Fruit fly (Drosophila melanogaster) whole organism, adult: Measurements from ENCODE around the gene RabGGTb.

Source experiments
- CG11617 ChIP-seq: fragments of 200-800 bp; sonication (Bioruptor generic); optimal IDR thresholded peaks from 2 replicates; lab custom pipeline; 2017; ENCODE audit warnings: mild to moderate bottlenecking, missing biosample characterization, missing genetic modification reagents, missing genetic modification characterization
- CG12768 ChIP-seq: fragments of 200-800 bp; sonication (Bioruptor generic); optimal IDR thresholded peaks from 2 replicates; lab custom pipeline; 2017; ENCODE audit warnings: missing biosample characterization, missing genetic modification characterization, mild to moderate bottlenecking, moderate library complexity, missing genetic modification reagents
- CG1620 ChIP-seq: fragments of 200-800 bp; sonication (Bioruptor generic); optimal IDR thresholded peaks from 2 replicates; lab custom pipeline; 2016; ENCODE audit warnings: missing biosample characterization, missing genetic modification characterization
- CG33017 ChIP-seq: fragments of 200-800 bp; sonication (Bioruptor generic); optimal IDR thresholded peaks from 2 replicates; lab custom pipeline; 2018; ENCODE audit warnings: missing biosample characterization, mild to moderate bottlenecking, missing genetic modification characterization, moderate library complexity
- Clk ChIP-seq: fragments of 200-800 bp; sonication (Bioruptor generic); optimal IDR thresholded peaks from 2 replicates; lab custom pipeline; 2017; ENCODE audit warnings: missing biosample characterization, missing genetic modification characterization
- Crg-1 ChIP-seq: fragments of 200-800 bp; sonication (Bioruptor generic); optimal IDR thresholded peaks from 2 replicates; lab custom pipeline; 2016; ENCODE audit warnings: missing biosample characterization, missing genetic modification characterization
- Mnt ChIP-seq: fragments of 200-800 bp; sonication (Bioruptor generic); optimal IDR thresholded peaks from 2 replicates; lab custom pipeline; 2016; ENCODE audit warnings: missing biosample characterization, mild to moderate bottlenecking, missing genetic modification characterization
- cic ChIP-seq: fragments of 200-800 bp; sonication (Bioruptor generic); optimal IDR thresholded peaks from 2 replicates; lab custom pipeline; 2017; ENCODE audit warnings: missing biosample characterization, mild to moderate bottlenecking, missing genetic modification characterization, moderate library complexity
- cnc ChIP-seq, 2 experiments: fragments of >200 bp; optimal IDR thresholded peaks; 2 replicates each; lab custom pipeline; 2017
- kay ChIP-seq: fragments of 200-800 bp; sonication (Bioruptor generic); peaks from one replicate; lab custom pipeline; 2016; ENCODE audit warnings: missing biosample characterization, missing genetic modification characterization, borderline replicate concordance
- ovo ChIP-seq: fragments of 200-800 bp; sonication (Bioruptor generic); optimal IDR thresholded peaks from 2 replicates; lab custom pipeline; 2016; ENCODE audit warnings: missing biosample characterization, missing genetic modification characterization
- tj ChIP-seq: fragments of 200-800 bp; sonication (Bioruptor generic); optimal IDR thresholded peaks from 3 replicates; lab custom pipeline; 2017; ENCODE audit warnings: missing biosample characterization, mild to moderate bottlenecking, missing genetic modification characterization, moderate library complexity
- toe ChIP-seq: fragments of 200-800 bp; sonication (Bioruptor generic); optimal IDR thresholded peaks from 2 replicates; lab custom pipeline; 2016; ENCODE audit warnings: missing biosample characterization, missing genetic modification characterization

- no peak for TF ChIP-seq ovo
- no peak for TF ChIP-seq cnc (optimal IDR thresholded peaks at IDR 0.05; lab: Kevin White, UChicago)
- no peak for TF ChIP-seq Mnt (GFP tag; lab: Kevin White, UChicago)
- peak; percentile 16 for TF ChIP-seq tj
- no peak for TF ChIP-seq Clk
- TF ChIP-seq CG1620 (GFP tag; lab: Kevin White, UChicago), result no peak
- no peak for TF ChIP-seq cic
- no peak for TF ChIP-seq Crg-1
- TF ChIP-seq kay, result peak; percentile 96
- no peak for TF ChIP-seq toe
- TF ChIP-seq CG12768, result peak; percentile 15
- peak; percentile 45 for TF ChIP-seq CG11617 (GFP tag; lab: Kevin White, UChicago)
- TF ChIP-seq CG33017 (tag; lab: Kevin White, UChicago), result peak; percentile 50
Measured at dm6 chr2L:2872968-2873728, 5.8 kb upstream of the RabGGTb start.
